Worm (Caenorhabditis elegans): ENCODE data around the gene C07G2.5.
A peak's percentile ranks its signal among the peaks of the same experiment; 100 is the strongest.

C07G2.5 gene

ce11 chrIII:4481787-4482186 lies 17.1 kb downstream of the C07G2.5 start:
- TF ChIP-seq mab-5 (tag; optimal IDR thresholded peaks at IDR 0.05) (no peak), nhr-21 (tag; optimal IDR thresholded peaks at IDR 0.05) (no peak), blmp-1 (tag; optimal IDR thresholded peaks at IDR 0.05; ENCODE audit: insufficient read depth) (no peak), Y55F3AM.14 (GFP tag; optimal IDR thresholded peaks at IDR 0.05) (no peak), peb-1 (tag; optimal IDR thresholded peaks at IDR 0.05) (no peak)

- TF ChIP-seq F13H6.1 (tag; optimal IDR thresholded peaks at IDR 0.05): no peak
- TF ChIP-seq dmd-4 (tag; optimal IDR thresholded peaks at IDR 0.05): no peak
- no peak for TF ChIP-seq unc-62 (GFP tag; optimal IDR thresholded peaks at IDR 0.05)
- TF ChIP-seq nhr-25 (tag; optimal IDR thresholded peaks at IDR 0.05): no peak
- no peak for TF ChIP-seq ama-1 (optimal IDR thresholded peaks at IDR 0.05)
Measured at ce11 chrIII:4477472-4477871, 21.4 kb downstream of the C07G2.5 start, which contains the start of gene ins-17. Gene ins-17 (minus strand): TSS chrIII:4477572.

DNA sequence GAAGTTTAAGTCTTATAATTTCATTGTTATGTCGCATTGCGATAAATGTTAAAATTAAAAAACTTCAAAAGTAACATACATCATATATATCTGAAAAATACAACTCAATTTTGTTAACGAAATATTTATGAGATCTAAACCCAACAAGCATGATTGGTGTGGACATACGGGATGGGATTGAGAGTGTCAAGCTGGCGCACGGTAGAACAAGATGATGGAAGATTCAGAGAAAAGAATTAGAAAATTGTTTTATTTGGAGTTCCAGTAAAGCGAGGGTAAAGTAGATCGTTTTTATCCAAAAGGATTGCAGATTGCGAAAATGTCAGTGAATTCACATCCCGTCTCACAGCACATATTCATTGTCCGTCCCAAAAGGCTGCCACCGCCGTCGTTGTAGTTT lies 22.0 kb downstream of the C07G2.5 start:
- TF ChIP-seq fos-1 (tag; optimal IDR thresholded peaks at IDR 0.05) (no peak), sma-9 (GFP tag; optimal IDR thresholded peaks at IDR 0.05) (no peak), sma-9 (tag; optimal IDR thresholded peaks at IDR 0.05) (no peak), lin-39 (tag; optimal IDR thresholded peaks at IDR 0.05) (no peak), nhr-6 (tag; optimal IDR thresholded peaks at IDR 0.05) (no peak), ztf-1 (GFP tag; conservative IDR thresholded peaks at IDR 0.05) (no peak), nhr-25 (tag; optimal IDR thresholded peaks at IDR 0.05) (no peak), nhr-10 (tag; optimal IDR thresholded peaks at IDR 0.05) (no peak)

- TF ChIP-seq lin-11 (tag; optimal IDR thresholded peaks at IDR 0.05) (no peak), sma-9 (GFP tag; optimal IDR thresholded peaks at IDR 0.05) (no peak), sma-9 (tag; optimal IDR thresholded peaks at IDR 0.05) (no peak), unc-62 (GFP tag; optimal IDR thresholded peaks at IDR 0.05) (no peak), snpc-4 (tag; optimal IDR thresholded peaks at IDR 0.05) (no peak), zag-1 (tag; optimal IDR thresholded peaks at IDR 0.05) (no peak), skn-1 (tag; optimal IDR thresholded peaks at IDR 0.05) (no peak), nhr-25 (tag; optimal IDR thresholded peaks at IDR 0.05) (no peak), nhr-12 (tag; optimal IDR thresholded peaks at IDR 0.05) (no peak), sem-4 (tag; optimal IDR thresholded peaks at IDR 0.05) (no peak), lin-13 (GFP tag; optimal IDR thresholded peaks at IDR 0.05) (no peak), blmp-1 (tag; optimal IDR thresholded peaks at IDR 0.05; ENCODE audit: insufficient read depth) (no peak), sma-3 (GFP tag; optimal IDR thresholded peaks at IDR 0.05) (no peak), nhr-10 (tag; optimal IDR thresholded peaks at IDR 0.05) (no peak), nhr-21 (tag; optimal IDR thresholded peaks at IDR 0.05) (no peak), F13H6.1 (tag; optimal IDR thresholded peaks at IDR 0.05) (no peak), unc-55 (GFP tag; optimal IDR thresholded peaks at IDR 0.05) (no peak), ceh-82 (tag; optimal IDR thresholded peaks at IDR 0.05) (no peak), Y55F3AM.14 (GFP tag; optimal IDR thresholded peaks at IDR 0.05) (no peak), mab-5 (tag; optimal IDR thresholded peaks at IDR 0.05) (no peak), mbf-1 (tag; optimal IDR thresholded peaks at IDR 0.05) (no peak)
Measured at ce11 chrIII:4476313-4476712, 22.5 kb downstream of the C07G2.5 start.

ce11 chrIII:4475428-4475968 lies 23.3 kb downstream of the C07G2.5 start, which contains the start of gene rps-1:
Gene rps-1 (plus strand): TSS chrIII:4475918.
- TF ChIP-seq lin-13 (GFP tag; optimal IDR thresholded peaks at IDR 0.05) (peak; percentile 98), ztf-1 (GFP tag; conservative IDR thresholded peaks at IDR 0.05) (no peak), ztf-11 (tag; optimal IDR thresholded peaks at IDR 0.05) (peak; percentile 61), F13H6.1 (tag; optimal IDR thresholded peaks at IDR 0.05) (peak; percentile 99), sma-3 (GFP tag; optimal IDR thresholded peaks at IDR 0.05) (peak; percentile 99), unc-39 (tag; optimal IDR thresholded peaks at IDR 0.05) (no peak), elt-3 (tag; optimal IDR thresholded peaks at IDR 0.05) (no peak), zag-1 (tag; optimal IDR thresholded peaks at IDR 0.05) (peak; percentile 96), R02D3.7 (tag; optimal IDR thresholded peaks at IDR 0.05) (peak; percentile 81), unc-62 (GFP tag; optimal IDR thresholded peaks at IDR 0.05) (peak; percentile 80), alr-1 (tag; optimal IDR thresholded peaks at IDR 0.05) (no peak), snpc-4 (tag; optimal IDR thresholded peaks at IDR 0.05) (peak; percentile 92), sma-9 (GFP tag; optimal IDR thresholded peaks at IDR 0.05) (peak; percentile 99), sma-9 (tag; optimal IDR thresholded peaks at IDR 0.05) (no peak), nhr-129 (tag; optimal IDR thresholded peaks at IDR 0.05) (peak; percentile 99), lsy-2 (tag; optimal IDR thresholded peaks at IDR 0.05) (peak; percentile 100), ceh-82 (tag; optimal IDR thresholded peaks at IDR 0.05) (peak; percentile 94), dmd-4 (tag; optimal IDR thresholded peaks at IDR 0.05) (peak; percentile 63), elt-1 (tag; optimal IDR thresholded peaks at IDR 0.05) (no peak), nhr-12 (tag; optimal IDR thresholded peaks at IDR 0.05) (peak; percentile 77), crh-2 (tag; optimal IDR thresholded peaks at IDR 0.05) (peak; percentile 99), lin-39 (tag; optimal IDR thresholded peaks at IDR 0.05) (peak; percentile 80), mdl-1 (tag; optimal IDR thresholded peaks at IDR 0.05) (peak; percentile 93 to 95), nhr-23 (tag; optimal IDR thresholded peaks at IDR 0.05) (no peak), ceh-16 (tag; optimal IDR thresholded peaks at IDR 0.05) (peak; percentile 95), mab-5 (tag; optimal IDR thresholded peaks at IDR 0.05) (peak; percentile 97), Y55F3AM.14 (GFP tag; optimal IDR thresholded peaks at IDR 0.05) (peak; percentile 97), ztf-4 (tag; optimal IDR thresholded peaks at IDR 0.05) (peak; percentile 99), nhr-11 (tag; optimal IDR thresholded peaks at IDR 0.05) (no peak), nhr-6 (tag; optimal IDR thresholded peaks at IDR 0.05) (peak; percentile 99), unc-55 (GFP tag; optimal IDR thresholded peaks at IDR 0.05) (peak; percentile 99), mbf-1 (tag; optimal IDR thresholded peaks at IDR 0.05) (peak; percentile 53)
